Worm (Caenorhabditis elegans): ENCODE measurements around the gene skr-15.
"Not testable (repeated sequence)": the region's sequence is repeated elsewhere in the genome, so short reads cannot be mapped to it uniquely, and the experiment has no call there.

Gene skr-15

ce11 chrII:3805518-3805917 is 18.4 kb upstream of the skr-15 start:
- TF ChIP-seq him-1 (tag; optimal IDR thresholded peaks at IDR 0.05), result no peak
- TF ChIP-seq dao-5 (tag; optimal IDR thresholded peaks at IDR 0.05), result no peak
- TF ChIP-seq W03F9.2 (tag; optimal IDR thresholded peaks at IDR 0.05), result no peak

- TF ChIP-seq him-1 (tag; optimal IDR thresholded peaks at IDR 0.05), result no peak
- no peak for TF ChIP-seq dao-5 (tag; optimal IDR thresholded peaks at IDR 0.05)
- TF ChIP-seq W03F9.2 (tag; optimal IDR thresholded peaks at IDR 0.05), result no peak
Measured at ce11 chrII:3806964-3807363, 17.0 kb upstream of the skr-15 start, which contains the start of gene F54D10.4. F54D10.4 (minus strand) TSS chrII:3807064.

DNA sequence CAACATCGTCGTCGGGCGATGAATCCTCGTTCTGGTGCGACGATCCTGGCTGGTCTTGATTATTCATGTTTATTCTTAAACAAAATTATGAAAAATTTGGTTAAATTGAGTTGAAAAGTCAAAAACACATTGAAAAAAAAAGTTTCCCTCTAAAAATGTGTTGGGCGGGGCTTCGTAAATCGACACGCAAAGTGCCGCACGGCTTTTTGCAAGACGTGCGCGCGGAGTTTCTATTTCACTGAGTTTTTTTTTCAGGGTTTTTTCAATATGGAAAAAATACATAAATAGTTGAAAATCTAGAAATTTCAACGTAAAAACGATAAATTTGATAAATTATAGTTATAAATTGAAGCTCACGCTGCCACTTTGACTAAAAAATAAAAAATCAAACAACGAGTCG is 15.9 kb upstream of the skr-15 start, which contains the start of gene F54D10.5:
TSS of gene F54D10.5 (minus strand) at position 74 of the 400 bp plus-strand sequence.
- TF ChIP-seq W03F9.2 (tag; optimal IDR thresholded peaks at IDR 0.05), result peak; percentile 83
- no peak for TF ChIP-seq him-1 (tag; optimal IDR thresholded peaks at IDR 0.05)
- TF ChIP-seq dao-5 (tag; optimal IDR thresholded peaks at IDR 0.05), result no peak

- TF ChIP-seq him-1 (tag; optimal IDR thresholded peaks at IDR 0.05) (no peak), dao-5 (tag; optimal IDR thresholded peaks at IDR 0.05) (no peak)
Measured at ce11 chrII:3808643-3809042, 15.3 kb upstream of the skr-15 start.

- TF ChIP-seq W03F9.2 (tag; optimal IDR thresholded peaks at IDR 0.05), result no peak
- no peak for TF ChIP-seq dao-5 (tag; optimal IDR thresholded peaks at IDR 0.05)
- no peak for TF ChIP-seq him-1 (tag; optimal IDR thresholded peaks at IDR 0.05)
Measured at ce11 chrII:3810550-3810949, 13.4 kb upstream of the skr-15 start.

DNA sequence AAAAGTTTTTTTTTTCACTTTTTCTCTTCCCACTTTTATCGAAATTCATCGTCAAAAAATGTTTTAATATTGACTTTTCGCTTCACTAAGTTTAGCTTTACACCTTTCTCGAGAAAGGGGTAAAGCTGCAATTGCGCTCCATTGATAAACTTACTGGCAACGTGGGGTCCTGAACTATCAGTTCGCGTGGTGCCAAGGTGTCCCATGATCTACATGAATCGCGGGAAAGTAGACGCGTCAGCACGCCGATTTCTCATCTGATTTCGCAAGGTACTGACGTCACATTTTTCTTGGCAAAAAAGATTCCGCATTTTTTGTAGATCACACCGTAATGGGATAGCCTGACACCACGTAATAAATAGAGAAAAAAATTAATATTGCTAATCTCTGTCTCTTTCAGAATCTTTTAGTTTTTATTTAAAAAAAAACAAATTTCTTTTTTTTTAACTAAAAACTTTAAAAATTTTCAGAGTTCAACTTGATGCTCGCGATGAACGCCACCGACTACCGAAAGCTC is 12.1 kb upstream of the skr-15 start, which contains the start of gene lido-15:
TSS of gene lido-15 (plus strand) at position 467 of the 517 bp plus-strand sequence.
- no peak for TF ChIP-seq him-1 (tag; optimal IDR thresholded peaks at IDR 0.05)
- no peak for TF ChIP-seq W03F9.2 (tag; optimal IDR thresholded peaks at IDR 0.05)
- TF ChIP-seq dao-5 (tag; optimal IDR thresholded peaks at IDR 0.05), result no peak

DNA sequence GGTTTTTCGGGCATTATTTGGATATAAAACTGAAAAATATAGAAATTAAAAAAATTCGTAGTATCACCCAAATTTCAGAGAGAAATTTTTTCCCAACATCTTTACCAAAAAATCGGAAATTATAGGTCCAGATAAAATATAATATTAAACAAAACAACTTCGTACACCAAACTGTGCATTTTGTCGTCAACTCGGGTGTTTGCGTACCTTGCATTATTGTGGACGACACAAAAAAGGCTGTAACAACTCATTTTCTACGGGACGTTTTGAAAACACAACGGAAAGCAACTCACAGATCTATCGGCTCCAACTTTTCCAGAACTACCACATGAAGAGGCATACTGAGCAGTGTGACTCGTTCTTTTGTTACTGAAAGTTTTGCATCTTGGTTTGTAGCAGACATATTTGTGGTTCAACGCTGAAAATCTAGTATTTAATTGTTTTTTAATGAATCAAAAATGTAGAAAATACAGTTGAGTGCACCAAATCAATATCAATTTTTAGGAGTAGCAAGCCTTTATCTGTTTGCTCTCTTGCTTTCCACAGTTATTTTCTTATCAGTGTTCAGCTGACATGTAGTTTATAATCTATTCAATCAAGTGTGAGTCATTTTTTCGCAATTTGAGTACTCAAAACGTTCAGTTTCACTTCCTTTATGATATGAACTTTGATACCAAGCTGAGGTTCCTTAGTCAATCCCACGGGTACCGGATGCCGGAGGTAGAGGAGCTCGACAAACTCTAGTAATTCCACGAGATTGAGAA is 8.3 kb upstream of the skr-15 start:
- no peak for TF ChIP-seq dao-5 (tag; optimal IDR thresholded peaks at IDR 0.05)
- TF ChIP-seq him-1 (tag; optimal IDR thresholded peaks at IDR 0.05), result no peak
- no peak for TF ChIP-seq W03F9.2 (tag; optimal IDR thresholded peaks at IDR 0.05)

- TF ChIP-seq dao-5, W03F9.2, him-1 (tag; optimal IDR thresholded peaks at IDR 0.05): not testable (repeated sequence)
Measured at ce11 chrII:3816251-3816849, 7.6 kb upstream of the skr-15 start, which contains the start of gene fbxa-24. fbxa-24 (plus strand) TSS chrII:3816526.

- TF ChIP-seq dao-5 (tag; optimal IDR thresholded peaks at IDR 0.05) (no peak), W03F9.2 (tag; optimal IDR thresholded peaks at IDR 0.05) (no peak), him-1 (tag; optimal IDR thresholded peaks at IDR 0.05) (no peak)
Measured at ce11 chrII:3821248-3821647, 2.7 kb upstream of the skr-15 start, which contains the start of gene F54D10.7. F54D10.7 (minus strand) TSS chrII:3821296.

- TF ChIP-seq W03F9.2 (tag; optimal IDR thresholded peaks at IDR 0.05) (no peak), him-1 (tag; optimal IDR thresholded peaks at IDR 0.05) (no peak), dao-5 (tag; optimal IDR thresholded peaks at IDR 0.05) (no peak)
Measured at ce11 chrII:3827801-3828200, 3.8 kb downstream of the skr-15 start, which contains the start of gene F54D10.8. F54D10.8 (minus strand) TSS chrII:3827901.

DNA sequence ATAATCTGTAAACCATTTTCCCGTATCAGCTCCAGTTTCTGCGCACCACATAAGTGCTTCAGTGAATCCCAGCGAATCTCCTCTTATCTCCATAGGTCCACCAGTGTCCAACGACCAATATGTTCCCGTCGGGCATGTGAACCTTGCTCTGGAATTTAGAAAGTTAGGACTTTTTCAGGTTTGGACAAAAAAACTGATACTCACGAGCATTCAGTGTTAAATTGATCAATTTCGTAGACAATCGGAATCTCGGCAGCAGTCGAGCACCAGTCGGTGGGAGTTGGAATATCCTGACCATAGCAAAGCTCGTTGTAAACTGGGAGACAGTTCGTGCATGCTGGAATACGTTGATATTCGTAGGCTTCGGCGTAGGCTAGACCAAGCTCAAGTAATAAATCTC is 5.7 kb downstream of the skr-15 start:
- TF ChIP-seq W03F9.2 (tag; optimal IDR thresholded peaks at IDR 0.05) (no peak), him-1 (tag; optimal IDR thresholded peaks at IDR 0.05) (no peak), dao-5 (tag; optimal IDR thresholded peaks at IDR 0.05) (no peak)

DNA sequence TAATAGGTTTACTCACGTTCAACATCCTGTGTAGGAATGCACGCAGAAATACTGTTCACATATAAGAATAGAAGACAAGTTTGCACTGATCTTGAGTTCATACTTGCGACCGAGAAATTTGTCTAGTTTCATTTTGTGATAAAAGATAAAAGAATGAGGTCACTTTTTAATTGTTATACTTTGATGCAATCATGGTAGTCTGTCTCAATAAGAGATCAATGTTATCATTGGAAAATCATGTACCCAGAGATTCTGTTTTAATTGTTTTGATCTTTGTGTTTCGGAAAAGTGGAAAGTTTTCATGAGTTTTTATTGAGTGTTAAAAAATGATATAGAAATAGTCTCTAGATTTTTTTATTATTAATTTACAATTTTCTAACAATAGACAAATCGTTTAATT is 8.4 kb downstream of the skr-15 start, which contains the start of gene F54D10.9:
TSS of gene F54D10.9 (minus strand) at position 101 of the 400 bp plus-strand sequence.
- TF ChIP-seq dao-5 (tag; optimal IDR thresholded peaks at IDR 0.05) (no peak), him-1 (tag; optimal IDR thresholded peaks at IDR 0.05) (no peak), W03F9.2 (tag; optimal IDR thresholded peaks at IDR 0.05) (no peak)

DNA sequence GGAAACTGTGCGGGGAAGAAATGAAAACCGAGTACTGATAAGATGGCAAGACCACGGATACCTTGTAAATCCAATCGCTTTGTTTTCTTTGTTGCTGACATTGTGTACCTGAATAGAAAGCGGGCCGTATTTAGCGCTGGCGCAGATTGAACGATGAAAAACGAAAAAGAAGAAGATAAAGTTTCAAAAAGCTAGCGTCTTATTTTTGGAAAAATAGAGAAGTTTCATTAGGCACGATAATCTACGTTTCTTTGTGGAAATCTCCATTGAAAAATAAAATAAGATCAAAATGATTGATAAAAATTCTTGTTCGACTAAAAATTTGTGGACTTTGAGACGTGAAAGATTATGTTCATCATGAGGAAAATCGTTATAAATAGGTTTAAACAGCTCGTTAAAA is 12.0 kb downstream of the skr-15 start, which contains the start of gene oac-4:
TSS of gene oac-4 (minus strand) at position 101 of the 400 bp plus-strand sequence.
- TF ChIP-seq W03F9.2 (tag; optimal IDR thresholded peaks at IDR 0.05) (no peak), dao-5 (tag; optimal IDR thresholded peaks at IDR 0.05) (no peak), him-1 (tag; optimal IDR thresholded peaks at IDR 0.05) (no peak)

DNA sequence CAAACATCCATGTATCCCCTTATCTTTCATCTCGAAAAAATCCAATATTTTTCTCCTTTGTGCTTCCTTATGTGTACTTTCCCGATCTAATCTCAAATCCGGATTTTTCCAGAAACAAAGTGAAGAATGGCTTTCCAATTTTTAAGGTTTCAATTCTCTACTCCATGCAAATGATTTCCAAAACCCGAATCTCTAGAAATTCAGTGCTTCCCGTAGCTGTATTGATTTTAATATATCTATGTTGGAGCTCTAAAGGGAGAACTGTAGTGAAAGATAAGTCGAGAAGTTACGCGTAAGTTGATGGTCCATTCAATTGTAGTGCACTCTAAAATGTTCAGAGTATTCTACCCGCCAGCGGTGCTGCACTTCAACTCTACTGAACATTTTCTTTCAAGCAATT is 15.6 kb downstream of the skr-15 start, which contains the start of gene C17A2.4:
TSS of gene C17A2.4 (plus strand) at position 301 of the 400 bp plus-strand sequence.
- TF ChIP-seq dao-5 (tag; optimal IDR thresholded peaks at IDR 0.05) (no peak), W03F9.2 (tag; optimal IDR thresholded peaks at IDR 0.05) (no peak), him-1 (tag; optimal IDR thresholded peaks at IDR 0.05) (no peak)

All from whole organism, L4/young adult.